Fruit fly (Drosophila melanogaster): Measurements from ENCODE around the gene CG34427.

dm6 chr3L:8765493-8765892 is 39.1 kb upstream of the CG34427 start:
- TF ChIP-seq net (GFP tag; optimal IDR thresholded peaks at IDR 0.05) (no peak), Hr39 (GFP tag; optimal IDR thresholded peaks at IDR 0.05) (no peak), vri (GFP tag; optimal IDR thresholded peaks at IDR 0.05) (no peak), cyc (GFP tag; optimal IDR thresholded peaks at IDR 0.05) (no peak), CG6854 (GFP tag; optimal IDR thresholded peaks at IDR 0.05) (no peak), topi (GFP tag; optimal IDR thresholded peaks at IDR 0.05) (no peak), Ets21C (GFP tag; optimal IDR thresholded peaks at IDR 0.05) (no peak), lz (GFP tag; optimal IDR thresholded peaks at IDR 0.05) (no peak)
